Worm (Caenorhabditis elegans) whole organism, L4/young adult: Measurements from ENCODE around the gene srd-48.

Experiments used
- W03F9.2 ChIP-seq: fragments of 150-350 bp; optimal IDR thresholded peaks from 2 replicates; lab custom pipeline; 2014; ENCODE audit warnings: missing biosample characterization, missing genetic modification characterization
- dao-5 ChIP-seq: sonication (generic microtip); optimal IDR thresholded peaks from 2 replicates; lab custom pipeline; 2016; ENCODE audit warnings: missing genotype, missing genetic modification characterization, moderate library complexity, missing compliant biosample characterization
- him-1 ChIP-seq: sonication (generic microtip); optimal IDR thresholded peaks from 2 replicates; lab custom pipeline; 2016; ENCODE audit warnings: missing genotype, missing genetic modification reagents, missing genetic modification characterization, missing compliant biosample characterization

DNA sequence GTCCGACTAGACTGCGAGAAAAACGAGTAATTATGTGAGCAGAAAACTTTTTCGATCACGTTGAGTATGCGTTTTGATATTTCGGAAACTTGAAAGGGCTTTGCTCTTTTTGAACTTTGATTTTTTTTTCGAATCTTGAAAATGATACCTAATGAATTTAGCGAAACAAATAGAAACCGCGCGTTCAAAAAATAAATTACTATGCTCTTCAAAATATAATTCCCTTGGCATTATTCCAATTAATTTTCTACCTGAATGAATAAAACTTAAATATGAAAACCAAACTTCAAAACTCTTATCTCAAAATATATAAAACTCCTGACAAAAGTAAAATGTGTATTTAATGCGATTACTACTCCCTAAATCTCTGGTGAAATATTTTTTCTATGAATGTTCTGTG is 20.6 kb upstream of the srd-48 start, which contains the start of gene xtr-2:
- TF ChIP-seq him-1 = no peak
- no peak for TF ChIP-seq dao-5 (tag; lab: Kevin White, UChicago)
- TF ChIP-seq W03F9.2 (tag; lab: Kevin White, UChicago) = no peak
